Worm (Caenorhabditis elegans) whole organism, L4 larva: Measurements from ENCODE around the gene nhr-154.

ENCODE experiments used
- T26A8.4 ChIP-seq: fragments of 200-800 bp; sonication (Bioruptor generic); IDR thresholded peaks from 2 replicates; pipeline ENCODE4 v1.3.6; 2022; ENCODE audit warnings: missing genetic modification characterization, missing compliant biosample characterization
- dmd-9 ChIP-seq: fragments of 200-800 bp; sonication (Bioruptor generic); IDR thresholded peaks from 2 replicates; pipeline ENCODE4 v1.3.6; 2022; ENCODE audit warnings: missing genetic modification reagents, missing genetic modification characterization, missing compliant biosample characterization
- dpl-1 ChIP-seq: fragments of 150-350 bp; optimal IDR thresholded peaks from 2 replicates; lab custom pipeline; 2014; ENCODE audit warnings: missing biosample characterization, missing genetic modification reagents, missing genetic modification characterization
- egl-43 ChIP-seq: fragments of 200-800 bp; sonication (Bioruptor generic); IDR thresholded peaks from 2 replicates; pipeline ENCODE4 v1.3.6; 2022; ENCODE audit warnings: missing genetic modification reagents, missing genetic modification characterization, missing compliant biosample characterization
- fkh-10 ChIP-seq: fragments of 150-350 bp; optimal IDR thresholded peaks from 2 replicates; lab custom pipeline; 2014; ENCODE audit warnings: missing biosample characterization, missing genetic modification reagents, missing genetic modification characterization
- hif-1 ChIP-seq, 2 experiments: sonication (generic microtip); optimal IDR thresholded peaks; 2 replicates each; lab custom pipeline; 2016 to 2017; ENCODE audit warnings: missing compliant biosample characterization in 2 of 2, missing genetic modification characterization in 2 of 2, missing genetic modification reagents in 2 of 2, missing genotype in 2 of 2, mild to moderate bottlenecking in 1 of 2
- hlh-30 ChIP-seq: sonication (generic microtip); optimal IDR thresholded peaks from 2 replicates; lab custom pipeline; 2017; ENCODE audit warnings: antibody characterized with exemption, mild to moderate bottlenecking, missing genetic modification characterization, missing compliant biosample characterization; ENCODE audit not compliant: insufficient read depth
- lin-15B ChIP-seq: fragments of 150-350 bp; sonication (generic microtip); optimal IDR thresholded peaks from 3 replicates; lab custom pipeline; 2014; ENCODE audit warnings: missing biosample characterization, missing genetic modification characterization
- mep-1 ChIP-seq: fragments of 150-350 bp; sonication (generic microtip); optimal IDR thresholded peaks from 3 replicates; lab custom pipeline; 2014; ENCODE audit warnings: missing biosample characterization, missing genetic modification characterization
- nhr-10 ChIP-seq: fragments of 150-350 bp; optimal IDR thresholded peaks from 2 replicates; lab custom pipeline; 2014; ENCODE audit warnings: missing biosample characterization, missing genetic modification characterization
- pqm-1 ChIP-seq: sonication (generic microtip); optimal IDR thresholded peaks from 2 replicates; lab custom pipeline; 2017; ENCODE audit warnings: missing biosample characterization, missing genetic modification characterization
- sdz-12 ChIP-seq: fragments of 200-800 bp; sonication (Bioruptor generic); optimal IDR thresholded peaks from 2 replicates; lab custom pipeline; 2018; ENCODE audit warnings: mild to moderate bottlenecking, missing genetic modification characterization, missing compliant biosample characterization
- ztf-11 ChIP-seq: fragments of 150-350 bp; optimal IDR thresholded peaks from 2 replicates; lab custom pipeline; 2014; ENCODE audit warnings: missing biosample characterization, missing genetic modification characterization

- TF ChIP-seq ztf-11 (tag; lab: Kevin White, UChicago) = no peak
- TF ChIP-seq dmd-9 (GFP tag; lab: Robert Waterston, UW) = no peak
- TF ChIP-seq pqm-1 (tag; lab: Kevin White, UChicago) = no peak
- TF ChIP-seq hif-1 (tag; optimal IDR thresholded peaks at IDR 0.05; lab: Kevin White, UChicago) = no peak
- TF ChIP-seq dpl-1 (GFP tag; lab: Kevin White, UChicago) = no peak
- no peak for TF ChIP-seq T26A8.4
- TF ChIP-seq mep-1 (tag; lab: Kevin White, UChicago) = no peak
- no peak for TF ChIP-seq sdz-12 (GFP tag; lab: Kevin White, UChicago)
- TF ChIP-seq fkh-10 (GFP tag; lab: Kevin White, UChicago) = no peak
- TF ChIP-seq egl-43 (GFP tag; lab: Robert Waterston, UW) = no peak
- TF ChIP-seq lin-15B (tag; lab: Kevin White, UChicago) = no peak
- TF ChIP-seq nhr-10 (tag; lab: Kevin White, UChicago) = no peak
- TF ChIP-seq hlh-30 (tag; lab: Kevin White, UChicago) = no peak
Measured at ce11 chrV:12150607-12151006, 49.5 kb downstream of the nhr-154 start, which contains the start of gene che-11.
